Fruit fly (Drosophila melanogaster) whole organism, pupa: Measurements from ENCODE around the gene SNRPG.
A peak's percentile ranks its signal among the peaks of the same experiment; 100 is the strongest.

Experiments
- CG10348 ChIP-seq: fragments of 200-800 bp; sonication (Bioruptor generic); IDR thresholded peaks from 2 replicates; pipeline ENCODE4 v1.3.6; 2022; ENCODE audit warnings: missing biosample characterization, missing genetic modification characterization
- CG13204 ChIP-seq: fragments of 200-800 bp; sonication (Bioruptor generic); optimal IDR thresholded peaks from 2 replicates; lab custom pipeline; 2018; ENCODE audit warnings: missing biosample characterization, mild to moderate bottlenecking, missing genetic modification characterization, moderate library complexity
- CG14655 ChIP-seq: fragments of 200-800 bp; sonication (Bioruptor generic); optimal IDR thresholded peaks from 3 replicates; lab custom pipeline; 2017; ENCODE audit warnings: mild to moderate bottlenecking, missing biosample characterization, missing genetic modification reagents, missing genetic modification characterization
- CG15710 ChIP-seq: fragments of 200-800 bp; sonication (Bioruptor generic); optimal IDR thresholded peaks from 2 replicates; lab custom pipeline; 2018; ENCODE audit warnings: missing biosample characterization, mild to moderate bottlenecking, missing genetic modification characterization, moderate library complexity
- CG17806 ChIP-seq: fragments of 200-800 bp; sonication (Bioruptor generic); optimal IDR thresholded peaks from 2 replicates; lab custom pipeline; 2018; ENCODE audit warnings: missing biosample characterization, mild to moderate bottlenecking, missing genetic modification characterization, moderate library complexity
- CG32121 ChIP-seq: fragments of 200-800 bp; sonication (Bioruptor generic); IDR thresholded peaks from 2 replicates; pipeline ENCODE4 v1.3.6; 2022; ENCODE audit warnings: missing biosample characterization, missing genetic modification characterization
- CG34367 ChIP-seq: fragments of 200-800 bp; sonication (Bioruptor generic); optimal IDR thresholded peaks from 2 replicates; lab custom pipeline; 2018; ENCODE audit warnings: missing biosample characterization, mild to moderate bottlenecking, missing genetic modification characterization
- CG4496 ChIP-seq: fragments of 200-800 bp; sonication (Bioruptor generic); IDR thresholded peaks from 3 replicates; pipeline ENCODE4 v1.3.6; 2022; ENCODE audit warnings: missing biosample characterization, missing genetic modification characterization
- CG8301 ChIP-seq: fragments of 200-800 bp; sonication (Bioruptor generic); optimal IDR thresholded peaks from 2 replicates; lab custom pipeline; 2018; ENCODE audit warnings: missing biosample characterization, mild to moderate bottlenecking, missing genetic modification characterization
- D1 ChIP-seq: fragments of 200-800 bp; sonication (Bioruptor generic); optimal IDR thresholded peaks from 2 replicates; lab custom pipeline; 2018; ENCODE audit warnings: missing biosample characterization, mild to moderate bottlenecking, missing genetic modification characterization, moderate library complexity
- EcR ChIP-seq: fragments of 200-800 bp; sonication (Bioruptor generic); optimal IDR thresholded peaks from 3 replicates; lab custom pipeline; 2019; ENCODE audit warnings: missing biosample characterization, missing genetic modification characterization, mild to moderate bottlenecking, moderate library complexity, missing genetic modification reagents
- Ets98B ChIP-seq: fragments of 200-800 bp; sonication (Bioruptor generic); IDR thresholded peaks from 2 replicates; pipeline ENCODE4 v1.3.6; 2022; ENCODE audit warnings: missing biosample characterization, missing genetic modification characterization
- Pif1A ChIP-seq: fragments of 200-800 bp; sonication (Bioruptor generic); optimal IDR thresholded peaks from 3 replicates; lab custom pipeline; 2016; ENCODE audit warnings: missing biosample characterization, missing genetic modification characterization
- rn ChIP-seq: fragments of 200-800 bp; sonication (Bioruptor generic); IDR thresholded peaks from 2 replicates; pipeline ENCODE4 v1.3.6; 2022; ENCODE audit warnings: missing biosample characterization, missing genetic modification characterization

dm6 chrX:16650078-16651063, 10.2 kb upstream of the SNRPG start:
- TF ChIP-seq CG17806 (no peak), CG4496 (GFP tag; lab: Robert Waterston, UW) (peak; percentile 61; the same call in 2 of the 3 replicates), EcR (GFP tag; lab: Kevin White, UChicago) (no peak), Pif1A (GFP tag; lab: Kevin White, UChicago) (peak; percentile 74), D1 (tag; lab: Kevin White, UChicago) (no peak), CG32121 (GFP tag; lab: Robert Waterston, UW) (0 out of 2 replicates have a peak, but pooled peaks have one; percentile 7), CG34367 (tag; lab: Kevin White, UChicago) (no peak), CG15710 (tag; lab: Kevin White, UChicago) (no peak), CG8301 (tag; lab: Kevin White, UChicago) (no peak), CG10348 (GFP tag; lab: Robert Waterston, UW) (no peak), CG14655 (no peak), CG13204 (GFP tag; lab: Kevin White, UChicago) (no peak), rn (no peak), Ets98B (GFP tag; lab: Robert Waterston, UW) (peak; percentile 81)
